Worm (Caenorhabditis elegans) whole organism, L4 larva: ENCODE data around the gene dmsr-1.

Source experiments
- F10B5.3 ChIP-seq: sonication (generic microtip); optimal IDR thresholded peaks from 2 replicates; lab custom pipeline; 2016; ENCODE audit warnings: mild to moderate bottlenecking, missing genetic modification characterization, missing compliant biosample characterization
- F26F4.8 ChIP-seq: fragments of 200-800 bp; sonication (Bioruptor generic); conservative IDR thresholded peaks from 2 replicates; pipeline ENCODE4 v1.3.6; 2022; ENCODE audit warnings: missing genetic modification characterization, missing compliant biosample characterization
- F49E8.2 ChIP-seq: sonication (generic microtip); optimal IDR thresholded peaks from 2 replicates; lab custom pipeline; 2016; ENCODE audit warnings: missing compliant biosample characterization, mild to moderate bottlenecking, missing genetic modification characterization, borderline replicate concordance
- T20F7.1 ChIP-seq: fragments of 200-800 bp; sonication (Bioruptor generic); optimal IDR thresholded peaks from 2 replicates; lab custom pipeline; 2018; ENCODE audit warnings: mild to moderate bottlenecking, missing genetic modification characterization, missing compliant biosample characterization
- T26A8.4 ChIP-seq: fragments of 200-800 bp; sonication (Bioruptor generic); IDR thresholded peaks from 2 replicates; pipeline ENCODE4 v1.3.6; 2022; ENCODE audit warnings: missing genetic modification characterization, missing compliant biosample characterization
- Y105C5A.15 ChIP-seq: fragments of 200-800 bp; sonication (Bioruptor generic); IDR thresholded peaks from 2 replicates; pipeline ENCODE4 v1.3.6; 2022; ENCODE audit warnings: missing genetic modification characterization, missing compliant biosample characterization
- Y48G9A.11 ChIP-seq: fragments of 200-800 bp; sonication (Bioruptor generic); IDR thresholded peaks from 2 replicates; pipeline ENCODE4 v1.3.6; 2022; ENCODE audit warnings: missing genetic modification reagents, missing genetic modification characterization, missing compliant biosample characterization
- Y75B8A.6 ChIP-seq: fragments of 200-800 bp; sonication (Bioruptor generic); IDR thresholded peaks from 2 replicates; pipeline ENCODE4 v1.3.6; 2022; ENCODE audit warnings: missing genetic modification reagents, missing genetic modification characterization, missing compliant biosample characterization
- ZK546.5 ChIP-seq, 2 experiments: sonication (generic microtip); optimal IDR thresholded peaks; 2 replicates each; lab custom pipeline; 2017; ENCODE audit warnings: missing biosample characterization in 2 of 2, missing genetic modification characterization in 2 of 2
- aly-2 ChIP-seq: sonication (generic microtip); optimal IDR thresholded peaks from 2 replicates; lab custom pipeline; 2018; ENCODE audit warnings: missing biosample characterization, missing genetic modification characterization
- ama-1 ChIP-seq: fragments of 150-350 bp; optimal IDR thresholded peaks from 2 replicates; lab custom pipeline; 2014; ENCODE audit warnings: inconsistent platforms, mixed read lengths
- arid-1 ChIP-seq: fragments of 200-800 bp; sonication (Bioruptor generic); conservative IDR thresholded peaks from 2 replicates; pipeline ENCODE4 v1.3.6; 2022; ENCODE audit warnings: missing genetic modification reagents, missing genetic modification characterization, missing compliant biosample characterization
- ceh-28 ChIP-seq: fragments of 150-350 bp; optimal IDR thresholded peaks from 2 replicates; lab custom pipeline; 2014; ENCODE audit warnings: missing biosample characterization, missing genetic modification reagents, missing genetic modification characterization
- ceh-32 ChIP-seq: sonication (generic microtip); optimal IDR thresholded peaks from 2 replicates; lab custom pipeline; 2016; ENCODE audit warnings: mild to moderate bottlenecking, missing genetic modification characterization, missing compliant biosample characterization; ENCODE audit not compliant: poor library complexity
- ceh-62 ChIP-seq: sonication (generic microtip); optimal IDR thresholded peaks from 2 replicates; lab custom pipeline; 2017; ENCODE audit warnings: missing biosample characterization, missing genetic modification characterization
- daf-12 ChIP-seq: fragments of 150-350 bp; optimal IDR thresholded peaks from 2 replicates; lab custom pipeline; 2014; ENCODE audit warnings: missing biosample characterization, missing genetic modification reagents, missing genetic modification characterization
- daf-16 ChIP-seq, 3 experiments: sonication (generic microtip); optimal IDR thresholded peaks; 2 replicates each; lab custom pipeline; 2016 to 2017; ENCODE audit warnings: missing genetic modification characterization in 3 of 3, missing genetic modification reagents in 3 of 3, mild to moderate bottlenecking in 2 of 3, missing compliant biosample characterization in 2 of 3, missing biosample characterization in 1 of 3, moderate library complexity in 1 of 3
- daf-19 ChIP-seq: fragments of 200-800 bp; sonication (Bioruptor generic); conservative IDR thresholded peaks from 2 replicates; pipeline ENCODE4 v1.3.6; 2022; ENCODE audit warnings: missing genetic modification characterization, missing compliant biosample characterization
- dmd-8 ChIP-seq: fragments of 200-800 bp; sonication (Bioruptor generic); IDR thresholded peaks from 2 replicates; pipeline ENCODE4 v1.3.6; 2022; ENCODE audit warnings: missing genetic modification characterization, missing compliant biosample characterization
- dmd-9 ChIP-seq: fragments of 200-800 bp; sonication (Bioruptor generic); IDR thresholded peaks from 2 replicates; pipeline ENCODE4 v1.3.6; 2022; ENCODE audit warnings: missing genetic modification reagents, missing genetic modification characterization, missing compliant biosample characterization
- dpl-1 ChIP-seq: fragments of 150-350 bp; optimal IDR thresholded peaks from 2 replicates; lab custom pipeline; 2014; ENCODE audit warnings: missing biosample characterization, missing genetic modification reagents, missing genetic modification characterization
- egl-27 ChIP-seq: sonication (generic microtip); optimal IDR thresholded peaks from 3 replicates; lab custom pipeline; 2017; ENCODE audit warnings: missing biosample characterization, missing genetic modification reagents, missing genetic modification characterization
- fos-1 ChIP-seq: fragments of 150-350 bp; optimal IDR thresholded peaks from 2 replicates; lab custom pipeline; 2014; ENCODE audit warnings: missing biosample characterization, missing genetic modification characterization
- hlh-30 ChIP-seq: sonication (generic microtip); optimal IDR thresholded peaks from 2 replicates; lab custom pipeline; 2017; ENCODE audit warnings: antibody characterized with exemption, mild to moderate bottlenecking, missing genetic modification characterization, missing compliant biosample characterization; ENCODE audit not compliant: insufficient read depth
- hmg-1.1 ChIP-seq: fragments of 200-800 bp; sonication (Bioruptor generic); IDR thresholded peaks from 2 replicates; pipeline ENCODE4 v1.3.6; 2022; ENCODE audit warnings: missing genetic modification reagents, missing genetic modification characterization, missing compliant biosample characterization
- lim-7 ChIP-seq: fragments of 200-800 bp; sonication (Bioruptor generic); IDR thresholded peaks from 2 replicates; pipeline ENCODE4 v1.3.6; 2022; ENCODE audit warnings: missing genetic modification characterization, missing compliant biosample characterization
- lin-1 ChIP-seq: fragments of 200-800 bp; sonication (Bioruptor generic); IDR thresholded peaks from 2 replicates; pipeline ENCODE4 v1.3.6; 2022; ENCODE audit warnings: missing genetic modification reagents, missing genetic modification characterization, missing compliant biosample characterization
- lin-13 ChIP-seq: fragments of 150-350 bp; optimal IDR thresholded peaks from 2 replicates; lab custom pipeline; 2014; ENCODE audit warnings: missing biosample characterization, missing genetic modification reagents, missing genetic modification characterization
- lin-29 ChIP-seq: fragments of 200-800 bp; sonication (Bioruptor generic); IDR thresholded peaks from 2 replicates; pipeline ENCODE4 v1.3.6; 2022; ENCODE audit warnings: missing genetic modification reagents, missing genetic modification characterization, missing compliant biosample characterization
- madf-5 ChIP-seq, 2 experiments: fragments of 200-800 bp; sonication (Bioruptor generic); IDR thresholded peaks; 2 replicates each; pipeline ENCODE4 v1.3.6; 2022; ENCODE audit warnings: missing compliant biosample characterization in 2 of 2, missing genetic modification characterization in 2 of 2
- madf-9 ChIP-seq: fragments of 200-800 bp; sonication (Bioruptor generic); conservative IDR thresholded peaks from 2 replicates; pipeline ENCODE4 v1.3.6; 2022; ENCODE audit warnings: missing genetic modification reagents, missing genetic modification characterization, missing compliant biosample characterization
- mdl-1 ChIP-seq, 2 experiments: fragments of 150-350 bp in 1 of 2; sonication (generic microtip) in 1 of 2; optimal IDR thresholded peaks; 2 replicates each; lab custom pipeline; 2014 to 2017; ENCODE audit warnings: missing biosample characterization in 2 of 2, missing genetic modification characterization in 2 of 2
- mdt-29 ChIP-seq: fragments of 200-800 bp; sonication (Bioruptor generic); IDR thresholded peaks from 2 replicates; pipeline ENCODE4 v1.3.6; 2022; ENCODE audit warnings: missing genetic modification reagents, missing genetic modification characterization, missing compliant biosample characterization
- mep-1 ChIP-seq: fragments of 150-350 bp; sonication (generic microtip); optimal IDR thresholded peaks from 3 replicates; lab custom pipeline; 2014; ENCODE audit warnings: missing biosample characterization, missing genetic modification characterization
- mes-2 ChIP-seq: sonication (generic microtip); optimal IDR thresholded peaks from 2 replicates; lab custom pipeline; 2016; ENCODE audit warnings: missing genotype, mild to moderate bottlenecking, missing genetic modification characterization, missing compliant biosample characterization; ENCODE audit not compliant: poor library complexity, severe bottlenecking
- mxl-2 ChIP-seq: fragments of 200-800 bp; sonication (Bioruptor generic); conservative IDR thresholded peaks from 2 replicates; pipeline ENCODE4 v1.3.6; 2022; ENCODE audit warnings: missing genetic modification reagents, missing genetic modification characterization, missing compliant biosample characterization
- mxl-3 ChIP-seq: fragments of 200-800 bp; sonication (Bioruptor generic); optimal IDR thresholded peaks from 2 replicates; lab custom pipeline; 2018; ENCODE audit warnings: mild to moderate bottlenecking, missing genetic modification characterization, missing compliant biosample characterization
- nhr-10 ChIP-seq: fragments of 150-350 bp; optimal IDR thresholded peaks from 2 replicates; lab custom pipeline; 2014; ENCODE audit warnings: missing biosample characterization, missing genetic modification characterization
- nhr-111 ChIP-seq: fragments of 200-800 bp; sonication (Bioruptor generic); optimal IDR thresholded peaks from 2 replicates; lab custom pipeline; 2018; ENCODE audit warnings: mild to moderate bottlenecking, missing genetic modification characterization, missing compliant biosample characterization
- nhr-237 ChIP-seq: sonication (generic microtip); optimal IDR thresholded peaks from 2 replicates; lab custom pipeline; 2017; ENCODE audit warnings: missing biosample characterization, missing genetic modification characterization
- nhr-28 ChIP-seq: fragments of 150-350 bp; optimal IDR thresholded peaks from 2 replicates; lab custom pipeline; 2014; ENCODE audit warnings: missing biosample characterization, missing genetic modification characterization
- nhr-48 ChIP-seq: sonication (generic microtip); optimal IDR thresholded peaks from 2 replicates; lab custom pipeline; 2016; ENCODE audit warnings: mild to moderate bottlenecking, missing genetic modification characterization, missing compliant biosample characterization
- skn-1 ChIP-seq: fragments of 150-350 bp; optimal IDR thresholded peaks from 2 replicates; lab custom pipeline; 2014; ENCODE audit warnings: missing biosample characterization, missing genetic modification characterization
- snpc-1.2 ChIP-seq: fragments of 200-800 bp; sonication (Bioruptor generic); IDR thresholded peaks from 2 replicates; pipeline ENCODE4 v1.3.6; 2022; ENCODE audit warnings: missing genetic modification reagents, missing genetic modification characterization, missing compliant biosample characterization
- spr-1 ChIP-seq: sonication (generic microtip); optimal IDR thresholded peaks from 2 replicates; lab custom pipeline; 2016; ENCODE audit warnings: mild to moderate bottlenecking, missing genetic modification characterization, missing compliant biosample characterization
- tag-97 ChIP-seq: fragments of 200-800 bp; sonication (Bioruptor generic); IDR thresholded peaks from 2 replicates; pipeline ENCODE4 v1.3.6; 2022; ENCODE audit warnings: missing genetic modification characterization, missing compliant biosample characterization
- tra-1 ChIP-seq: fragments of 200-800 bp; sonication (Bioruptor generic); IDR thresholded peaks from 2 replicates; pipeline ENCODE4 v1.3.6; 2022; ENCODE audit warnings: missing genetic modification reagents, missing genetic modification characterization, missing compliant biosample characterization
- unc-39 ChIP-seq: sonication (generic microtip); optimal IDR thresholded peaks from 2 replicates; lab custom pipeline; 2017; ENCODE audit warnings: missing biosample characterization, missing genetic modification characterization
- vab-7 ChIP-seq: fragments of 200-800 bp; sonication (Bioruptor generic); IDR thresholded peaks from 2 replicates; pipeline ENCODE4 v1.3.6; 2022; ENCODE audit warnings: missing genetic modification reagents, missing genetic modification characterization, missing compliant biosample characterization
- zfp-2 ChIP-seq: sonication (generic microtip); optimal IDR thresholded peaks from 2 replicates; lab custom pipeline; 2016; ENCODE audit warnings: mild to moderate bottlenecking, missing genetic modification characterization, missing compliant biosample characterization
- zip-2 ChIP-seq: fragments of 150-350 bp; optimal IDR thresholded peaks from 2 replicates; lab custom pipeline; 2014; ENCODE audit warnings: missing biosample characterization, missing genetic modification characterization

dmsr-1 gene

ce11 chrV:11412125-11412524 lies 26.4 kb upstream of the dmsr-1 start (continued):
- no peak for TF ChIP-seq nhr-237 (tag; lab: Kevin White, UChicago)
- no peak for TF ChIP-seq ZK546.5 (tag; optimal IDR thresholded peaks at IDR 0.05; lab: Kevin White, UChicago)
- TF ChIP-seq lin-29: no peak
- TF ChIP-seq ceh-32 (tag; lab: Kevin White, UChicago): no peak
- no peak for TF ChIP-seq ceh-62
- TF ChIP-seq mdt-29 (GFP tag; lab: Robert Waterston, UW): no peak
- TF ChIP-seq mxl-2 (GFP tag; lab: Robert Waterston, UW): no peak
- no peak for TF ChIP-seq egl-27
- TF ChIP-seq daf-16 (GFP tag; optimal IDR thresholded peaks at IDR 0.05; lab: Kevin White, UChicago): peak in 1 of 2 experiments; percentile 53
- TF ChIP-seq daf-16 (tag; optimal IDR thresholded peaks at IDR 0.05; lab: Kevin White, UChicago): no peak
- 0 out of 2 replicates have a peak, but pooled peaks have one; percentile 57 for TF ChIP-seq dmd-8 (GFP tag; lab: Robert Waterston, UW)
- 0 out of 2 replicates have a peak, but pooled peaks have one; percentile 54 for TF ChIP-seq dmd-9 (GFP tag; lab: Robert Waterston, UW)
- TF ChIP-seq nhr-28 (tag; lab: Kevin White, UChicago): peak; percentile 54
- TF ChIP-seq Y48G9A.11 (GFP tag; lab: Robert Waterston, UW): 0 out of 2 replicates have a peak, but pooled peaks have one; percentile 22
- TF ChIP-seq mdl-1 (tag; optimal IDR thresholded peaks at IDR 0.05; lab: Kevin White, UChicago): no peak
- TF ChIP-seq arid-1 (GFP tag; lab: Robert Waterston, UW): peak; percentile 58; the same call in 1 of the 2 replicates
- TF ChIP-seq spr-1 (tag; lab: Kevin White, UChicago): no peak
- no peak for TF ChIP-seq madf-5 (GFP tag; IDR thresholded peaks at IDR 0.05; lab: Robert Waterston, UW)
- TF ChIP-seq vab-7 (GFP tag; lab: Robert Waterston, UW): peak; percentile 64
- peak; percentile 51 for TF ChIP-seq mxl-3 (GFP tag; lab: Kevin White, UChicago)
- no peak for TF ChIP-seq nhr-10 (tag; lab: Kevin White, UChicago)
- no peak for TF ChIP-seq fos-1 (tag; lab: Kevin White, UChicago)
- no peak for TF ChIP-seq zfp-2 (tag; lab: Kevin White, UChicago)
- peak; percentile 45; the same call in 1 of the 2 replicates for TF ChIP-seq madf-9 (GFP tag; lab: Robert Waterston, UW)
- no peak for TF ChIP-seq daf-12 (tag; lab: Kevin White, UChicago)
- peak; percentile 77; the same call in 1 of the 2 replicates for TF ChIP-seq snpc-1.2 (GFP tag; lab: Robert Waterston, UW)
- TF ChIP-seq lin-13 (GFP tag; lab: Kevin White, UChicago): no peak
- no peak for TF ChIP-seq skn-1 (tag; lab: Kevin White, UChicago)
- TF ChIP-seq aly-2: no peak
- no peak for TF ChIP-seq tra-1 (GFP tag; lab: Robert Waterston, UW)
- no peak for TF ChIP-seq nhr-48 (tag; lab: Kevin White, UChicago)
- peak; percentile 42; the same call in 1 of the 2 replicates for TF ChIP-seq lin-1 (GFP tag; lab: Robert Waterston, UW)
- TF ChIP-seq hlh-30 (tag; lab: Kevin White, UChicago): peak; percentile 69
- peak; percentile 75 for TF ChIP-seq lim-7 (GFP tag; lab: Robert Waterston, UW)
- TF ChIP-seq F10B5.3: no peak
- TF ChIP-seq mes-2 (tag; lab: Kevin White, UChicago): peak; percentile 69
- no peak for TF ChIP-seq tag-97 (GFP tag; lab: Robert Waterston, UW)
- no peak for TF ChIP-seq Y75B8A.6 (GFP tag; lab: Robert Waterston, UW)
- TF ChIP-seq unc-39 (tag; lab: Kevin White, UChicago): no peak
- peak; percentile 6 for TF ChIP-seq dpl-1
- TF ChIP-seq ama-1 (lab: Kevin White, UChicago): no peak
- no peak; the same call in 1 of the 2 replicates for TF ChIP-seq T26A8.4
- TF ChIP-seq zip-2 (tag; lab: Kevin White, UChicago): no peak
- no peak for TF ChIP-seq F49E8.2
- no peak for TF ChIP-seq daf-19 (GFP tag; lab: Robert Waterston, UW)
- TF ChIP-seq Y105C5A.15 (GFP tag; lab: Robert Waterston, UW): no peak
- TF ChIP-seq F26F4.8 (GFP tag; lab: Robert Waterston, UW): no peak
- no peak for TF ChIP-seq ceh-28 (tag; lab: Kevin White, UChicago)
- TF ChIP-seq T20F7.1 (GFP tag; lab: Kevin White, UChicago): peak; percentile 17
- no peak for TF ChIP-seq nhr-111 (GFP tag; lab: Kevin White, UChicago)
- TF ChIP-seq hmg-1.1 (GFP tag; lab: Robert Waterston, UW): peak; percentile 71
- TF ChIP-seq mep-1 (tag; lab: Kevin White, UChicago): no peak
